Worm (Caenorhabditis elegans) whole organism, L4/young adult: ENCODE results near the gene trcs-1.

Source experiments
- W03F9.2 ChIP-seq: fragments of 150-350 bp; optimal IDR thresholded peaks from 2 replicates; lab custom pipeline; 2014; ENCODE audit warnings: missing biosample characterization, missing genetic modification characterization
- dao-5 ChIP-seq: sonication (generic microtip); optimal IDR thresholded peaks from 2 replicates; lab custom pipeline; 2016; ENCODE audit warnings: missing genotype, missing genetic modification characterization, moderate library complexity, missing compliant biosample characterization
- him-1 ChIP-seq: sonication (generic microtip); optimal IDR thresholded peaks from 2 replicates; lab custom pipeline; 2016; ENCODE audit warnings: missing genotype, missing genetic modification reagents, missing genetic modification characterization, missing compliant biosample characterization

DNA sequence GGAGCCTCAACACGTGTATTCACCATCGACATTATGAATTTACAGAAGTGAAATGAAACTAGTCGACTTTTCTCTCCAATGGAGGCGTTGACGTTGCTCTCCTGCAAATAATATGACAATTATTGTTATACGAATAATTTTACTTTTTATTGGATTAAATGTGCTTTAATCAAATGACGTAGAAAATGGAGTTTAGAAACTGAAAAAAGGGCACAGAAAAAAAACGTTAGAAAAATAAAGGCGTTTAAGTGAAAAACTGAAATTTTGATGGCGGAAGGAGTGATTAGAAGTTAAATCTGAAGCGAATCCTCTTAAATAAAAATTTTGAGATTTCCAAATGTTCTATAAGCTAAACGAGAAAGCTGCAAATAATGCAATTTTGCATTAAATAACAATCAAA, 8.6 kb downstream of the trcs-1 start, which contains the start of gene npr-2:
- TF ChIP-seq him-1, result no peak
- TF ChIP-seq W03F9.2 (tag; lab: Kevin White, UChicago), result no peak
- no peak for TF ChIP-seq dao-5 (tag; lab: Kevin White, UChicago)
